Worm (Caenorhabditis elegans): ENCODE results near the gene sru-18.
"Not testable (repeated sequence)": the region's sequence is repeated elsewhere in the genome, so short reads cannot be mapped to it uniquely, and the experiment has no call there.

The sru-18 gene

DNA sequence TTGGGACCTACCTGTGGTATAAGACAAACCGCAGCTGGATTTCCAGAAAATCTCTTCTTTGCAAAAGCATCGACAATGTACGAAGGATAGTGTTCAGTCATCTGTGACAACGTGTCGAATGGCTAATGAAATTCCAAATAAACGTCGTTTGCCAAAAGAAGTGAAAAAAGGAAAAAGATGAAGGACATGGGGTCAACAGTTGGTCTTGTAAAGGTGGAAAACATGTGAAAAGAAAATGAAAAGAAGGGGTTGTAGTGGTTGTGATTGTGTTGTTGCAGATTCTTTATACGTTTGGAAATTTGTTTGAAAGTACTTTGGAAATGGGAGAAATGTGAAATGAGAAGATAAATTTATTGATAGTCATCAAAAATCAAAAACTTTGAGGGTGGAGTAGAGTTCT is 17.6 kb upstream of the sru-18 start, which contains the start of gene T04A11.4:
Gene T04A11.4, minus strand, starts transcription at position 101 of the 400 bp plus-strand sequence.
- TF ChIP-seq F13H6.1, lin-11, lim-6 (tag; optimal IDR thresholded peaks at IDR 0.05): not testable (repeated sequence)

DNA sequence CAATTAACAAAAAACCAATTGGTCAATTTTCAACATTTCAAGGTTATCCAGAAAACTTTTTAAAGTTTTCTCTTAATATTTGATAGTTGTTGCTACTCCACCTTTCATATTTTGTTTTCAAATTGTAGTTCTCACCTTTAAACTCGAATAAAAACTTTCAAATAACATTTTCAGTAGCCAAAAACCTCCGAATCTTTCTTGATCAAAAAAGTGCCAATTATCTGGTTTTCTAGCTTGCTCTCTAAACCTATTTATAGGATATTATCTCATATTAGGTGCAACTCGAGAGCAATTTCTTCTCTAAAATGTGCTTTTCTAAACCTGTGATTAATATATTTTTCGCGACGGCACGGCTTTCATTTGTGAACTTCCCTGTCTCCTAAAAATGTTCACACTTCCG is 14.9 kb upstream of the sru-18 start, which contains the start of gene sru-26:
Gene sru-26, plus strand, starts transcription at position 301 of the 400 bp plus-strand sequence.
- no peak for TF ChIP-seq tbx-2 (tag; optimal IDR thresholded peaks at IDR 0.05)
- no peak for TF ChIP-seq eyg-1 (tag; optimal IDR thresholded peaks at IDR 0.05)
- no peak for TF ChIP-seq madf-2 (tag; optimal IDR thresholded peaks at IDR 0.05)
- no peak for TF ChIP-seq ttx-3 (tag; optimal IDR thresholded peaks at IDR 0.05)
- TF ChIP-seq pag-3 (tag; optimal IDR thresholded peaks at IDR 0.05; ENCODE audit: borderline replicate concordance) = no peak

DNA sequence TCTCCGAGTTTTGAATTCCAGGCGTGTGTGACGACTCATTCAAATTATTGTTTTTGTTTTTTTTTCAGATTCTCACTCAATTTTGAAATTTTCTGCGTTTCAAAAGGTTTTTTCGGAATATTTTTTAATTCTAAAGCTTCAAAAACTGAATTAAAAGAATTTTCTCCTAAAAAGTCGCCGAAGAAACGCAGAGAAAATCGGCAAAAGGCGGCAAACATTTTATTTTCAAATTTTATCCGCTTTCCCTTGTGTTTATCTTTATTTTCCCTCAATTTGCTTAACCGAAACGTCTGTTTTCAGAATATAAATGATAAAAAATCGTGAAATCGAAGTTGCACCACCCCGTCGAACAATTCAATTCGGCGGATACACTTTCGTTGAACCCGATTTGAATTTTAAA is 11.6 kb upstream of the sru-18 start, which contains the start of gene him-6:
Gene him-6, plus strand, starts transcription at position 301 of the 400 bp plus-strand sequence.
- TF ChIP-seq hlh-15 (tag; optimal IDR thresholded peaks at IDR 0.05) = no peak
- no peak for TF ChIP-seq dve-1 (tag; optimal IDR thresholded peaks at IDR 0.05)
- TF ChIP-seq che-1 (tag; optimal IDR thresholded peaks at IDR 0.05) = no peak
- TF ChIP-seq lim-6 (tag; optimal IDR thresholded peaks at IDR 0.05) = no peak
- no peak for TF ChIP-seq ceh-31 (tag; optimal IDR thresholded peaks at IDR 0.05)
- no peak for TF ChIP-seq sox-4 (tag; optimal IDR thresholded peaks at IDR 0.05)
- TF ChIP-seq fkh-10 (GFP tag; optimal IDR thresholded peaks at IDR 0.05) = no peak
- no peak for TF ChIP-seq pha-4 (tag; optimal IDR thresholded peaks at IDR 0.05)
- TF ChIP-seq fkh-6 (tag; optimal IDR thresholded peaks at IDR 0.05) = no peak
- no peak for TF ChIP-seq pag-3 (tag; optimal IDR thresholded peaks at IDR 0.05; ENCODE audit: borderline replicate concordance)
- no peak for TF ChIP-seq ceh-22 (tag; optimal IDR thresholded peaks at IDR 0.05)
- TF ChIP-seq ets-4 (tag; optimal IDR thresholded peaks at IDR 0.05) = no peak
- TF ChIP-seq ama-1 (optimal IDR thresholded peaks at IDR 0.05) = no peak

DNA sequence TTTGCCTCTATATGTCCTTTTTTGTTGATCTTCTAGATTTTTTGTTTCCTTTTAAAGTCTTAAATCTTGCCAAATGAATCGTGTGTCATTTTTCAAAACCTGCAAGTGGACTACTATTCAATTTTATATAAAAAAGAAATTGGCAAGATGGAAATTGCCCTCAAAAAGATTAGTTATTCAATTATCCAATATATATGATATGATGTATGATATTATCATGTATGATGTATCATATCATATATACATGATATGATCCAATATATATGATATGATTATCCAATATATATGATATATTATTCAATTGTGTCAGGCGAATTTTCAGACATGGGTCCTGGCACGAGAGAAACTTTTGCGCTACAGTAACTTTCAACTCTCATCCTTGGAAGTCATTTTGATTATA is 6.9 kb upstream of the sru-18 start, which contains the start of gene sru-20:
Gene sru-20, plus strand, starts transcription at position 301 of the 400 bp plus-strand sequence.
- TF ChIP-seq nfya-1 (tag; optimal IDR thresholded peaks at IDR 0.05) = no peak
- TF ChIP-seq ceh-9 (tag; optimal IDR thresholded peaks at IDR 0.05) = no peak
- TF ChIP-seq ttx-3 (tag; optimal IDR thresholded peaks at IDR 0.05) = no peak
- no peak for TF ChIP-seq ceh-45 (GFP tag; IDR thresholded peaks at IDR 0.05)

DNA sequence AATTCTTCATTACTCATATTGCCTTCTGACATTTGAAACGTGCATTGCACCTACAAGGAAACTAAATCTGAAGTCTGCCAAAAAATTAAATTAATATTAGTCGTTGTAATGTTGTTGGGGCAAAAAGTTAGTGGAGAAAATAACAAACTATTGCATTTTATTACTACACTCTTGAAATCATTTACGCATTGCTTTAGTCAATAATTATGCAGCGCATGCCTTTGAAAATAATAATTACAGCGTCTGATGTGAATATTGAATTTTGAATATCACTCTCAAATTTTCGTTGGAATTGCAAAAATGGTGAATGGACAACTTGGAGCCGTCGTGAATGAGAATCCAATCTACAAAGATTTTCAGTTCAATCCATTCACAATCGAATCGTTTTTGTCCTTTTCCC is 3.8 kb upstream of the sru-18 start, which contains the start of gene sru-19:
Gene sru-19, plus strand, starts transcription at position 301 of the 400 bp plus-strand sequence.
- TF ChIP-seq ceh-18 (tag; optimal IDR thresholded peaks at IDR 0.05) = no peak
- TF ChIP-seq unc-55 (GFP tag; optimal IDR thresholded peaks at IDR 0.05) = no peak
- TF ChIP-seq lim-6 (tag; optimal IDR thresholded peaks at IDR 0.05) = no peak
- TF ChIP-seq pag-3 (tag; optimal IDR thresholded peaks at IDR 0.05; ENCODE audit: borderline replicate concordance) = no peak
- no peak for TF ChIP-seq rnt-1 (tag; optimal IDR thresholded peaks at IDR 0.05)
- no peak for TF ChIP-seq hlh-8 (tag; optimal IDR thresholded peaks at IDR 0.05)
- TF ChIP-seq nhr-232 (tag; optimal IDR thresholded peaks at IDR 0.05) = no peak
- TF ChIP-seq tbx-2 (tag; optimal IDR thresholded peaks at IDR 0.05) = no peak
- no peak for TF ChIP-seq dve-1 (tag; optimal IDR thresholded peaks at IDR 0.05)
- TF ChIP-seq hlh-13 (GFP tag; optimal IDR thresholded peaks at IDR 0.05) = no peak
- TF ChIP-seq pqm-1 (tag; optimal IDR thresholded peaks at IDR 0.05) = no peak
- TF ChIP-seq fax-1 (tag; optimal IDR thresholded peaks at IDR 0.05) = no peak
- TF ChIP-seq K02D7.2 (tag; optimal IDR thresholded peaks at IDR 0.05) = no peak
- no peak for TF ChIP-seq ceh-22 (tag; optimal IDR thresholded peaks at IDR 0.05)
- TF ChIP-seq ceh-31 (tag; optimal IDR thresholded peaks at IDR 0.05) = no peak
- no peak for TF ChIP-seq elt-2 (tag; optimal IDR thresholded peaks at IDR 0.05)
- no peak for TF ChIP-seq ceh-45 (GFP tag; IDR thresholded peaks at IDR 0.05)
- no peak for TF ChIP-seq gmeb-2 (tag; optimal IDR thresholded peaks at IDR 0.05)
- TF ChIP-seq ttx-3 (tag; optimal IDR thresholded peaks at IDR 0.05) = no peak
- no peak for TF ChIP-seq ceh-48 (tag; optimal IDR thresholded peaks at IDR 0.05)
